Worm (Caenorhabditis elegans): ENCODE data around the gene Y75D11A.6.

DNA sequence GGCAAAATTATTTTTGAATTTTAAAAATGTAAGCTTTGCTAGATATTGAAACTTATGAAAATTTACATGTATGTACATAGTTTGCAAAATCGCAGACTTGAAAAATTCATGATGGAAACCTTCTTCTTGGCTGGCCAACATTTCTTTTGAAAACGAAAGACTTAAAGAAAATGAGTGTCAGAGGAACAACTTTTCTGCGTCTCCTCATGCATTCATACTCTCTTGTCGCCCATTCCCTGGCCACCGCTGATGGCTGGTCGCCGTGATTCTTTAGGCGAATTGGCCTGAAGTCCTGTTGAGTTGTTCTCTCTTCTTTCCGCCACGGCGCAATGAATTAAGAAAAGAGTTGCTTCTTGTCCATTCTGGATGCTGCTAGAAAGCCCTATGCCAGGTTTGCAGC, 47.7 kb upstream of the Y75D11A.6 start:
- no peak for TF ChIP-seq nfya-1 (tag; optimal IDR thresholded peaks at IDR 0.05; ENCODE audit: insufficient read depth)
- no peak for TF ChIP-seq nhr-12 (tag; optimal IDR thresholded peaks at IDR 0.05)
- TF ChIP-seq mdl-1 (tag; optimal IDR thresholded peaks at IDR 0.05): no peak

Data from whole organism, L3 larva.